Worm (Caenorhabditis elegans) whole organism, L1 larva: ENCODE data around the gene sri-48.
"Not testable (repeated sequence)": the region's sequence is repeated elsewhere in the genome, so short reads cannot be mapped to it uniquely, and the experiment has no call there.

Source experiments
- Y116A8C.19 ChIP-seq: sonication (generic microtip); optimal IDR thresholded peaks from 2 replicates; lab custom pipeline; 2016; ENCODE audit warnings: missing compliant biosample characterization, missing genetic modification characterization, borderline replicate concordance
- ama-1 ChIP-seq: fragments of 150-350 bp; optimal IDR thresholded peaks from 2 replicates; lab custom pipeline; 2014
- ceh-88 ChIP-seq: fragments of 200-800 bp; sonication (Bioruptor generic); IDR thresholded peaks from 2 replicates; pipeline ENCODE4 v1.3.6; 2022; ENCODE audit warnings: missing genetic modification characterization, missing compliant biosample characterization
- dpl-1 ChIP-seq, 3 experiments: fragments of 150-350 bp in 2 of 3; sonication (generic microtip) in 1 of 3; optimal IDR thresholded peaks; 2 replicates each; lab custom pipeline; 2014 to 2017; ENCODE audit warnings: missing biosample characterization in 3 of 3, missing genetic modification characterization in 3 of 3, missing genetic modification reagents in 3 of 3
- efl-1 ChIP-seq, 4 experiments: fragments of 150-350 bp; optimal IDR thresholded peaks in 3 of 4; peaks in 1 of 4; 1 replicate in 1 of 4; 2 replicates in 3 of 4; lab custom pipeline; 2014; ENCODE audit warnings: missing biosample characterization in 2 of 4, missing genetic modification characterization in 2 of 4, missing genetic modification reagents in 2 of 4
- lin-13 ChIP-seq: fragments of 150-350 bp; optimal IDR thresholded peaks from 2 replicates; lab custom pipeline; 2014; ENCODE audit warnings: missing biosample characterization, missing genetic modification reagents, missing genetic modification characterization
- nhr-237 ChIP-seq: fragments of 150-350 bp; optimal IDR thresholded peaks from 2 replicates; lab custom pipeline; 2014; ENCODE audit warnings: missing biosample characterization, missing genetic modification characterization
- unc-62 ChIP-seq: fragments of 150-350 bp; optimal IDR thresholded peaks from 2 replicates; lab custom pipeline; 2014; ENCODE audit warnings: missing biosample characterization, missing genetic modification reagents, missing genetic modification characterization
- vab-15 ChIP-seq: sonication (generic microtip); optimal IDR thresholded peaks from 2 replicates; lab custom pipeline; 2017; ENCODE audit warnings: missing genotype, mild to moderate bottlenecking, missing genetic modification characterization, missing compliant biosample characterization
- ztf-11 ChIP-seq, 2 experiments: sonication (generic microtip); optimal IDR thresholded peaks; 2 replicates each; lab custom pipeline; 2016 to 2017; ENCODE audit warnings: missing genetic modification characterization in 2 of 2, missing biosample characterization in 1 of 2, missing compliant biosample characterization in 1 of 2

DNA sequence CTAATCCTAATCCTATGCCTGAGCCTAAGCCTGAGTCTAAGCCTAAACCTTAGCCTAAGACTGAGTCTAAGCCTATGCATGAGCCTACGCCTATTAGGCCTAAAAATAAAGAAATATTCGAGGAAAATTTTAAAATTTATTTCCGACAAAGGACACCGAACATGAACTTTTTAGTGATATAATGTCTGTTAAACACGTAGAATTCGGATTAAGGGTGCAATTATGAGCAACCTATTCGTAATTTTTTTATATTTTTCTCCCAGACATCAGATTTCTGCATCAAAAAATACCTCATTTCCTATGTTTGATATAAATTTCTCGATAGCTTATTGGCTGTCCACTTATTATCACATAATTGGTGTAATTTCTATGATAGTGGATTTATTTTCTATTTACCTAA lies 12.1 kb downstream of the sri-48 start, which contains the start of gene Y27F2A.11:
- not testable (repeated sequence) for TF ChIP-seq Y116A8C.19 (tag; lab: Kevin White, UChicago); dpl-1 (GFP tag; optimal IDR thresholded peaks at IDR 0.05; lab: Kevin White, UChicago); vab-15 (tag; lab: Kevin White, UChicago); ama-1 (lab: Kevin White, UChicago); ceh-88 (GFP tag; lab: Robert Waterston, UW); ztf-11 (tag; optimal IDR thresholded peaks at IDR 0.05; lab: Kevin White, UChicago); efl-1 (optimal IDR thresholded peaks at IDR 0.05; lab: Kevin White, UChicago); efl-1 (GFP tag; optimal IDR thresholded peaks at IDR 0.05 in 1 of 2; lab: Kevin White, UChicago); unc-62 (GFP tag; lab: Kevin White, UChicago); lin-13 (GFP tag; lab: Kevin White, UChicago); nhr-237 (tag; lab: Kevin White, UChicago)
